Worm (Caenorhabditis elegans) whole organism, young adult: ENCODE measurements around the gene pqn-22.
"Not testable (repeated sequence)": the region's sequence is repeated elsewhere in the genome, so short reads cannot be mapped to it uniquely, and the experiment has no call there.

ENCODE experiments used
- F39B2.1 ChIP-seq: fragments of 200-800 bp; sonication (Bioruptor generic); IDR thresholded peaks from 2 replicates; pipeline ENCODE4 v1.3.6; 2022; ENCODE audit warnings: missing genetic modification reagents, missing genetic modification characterization, missing compliant biosample characterization
- K12H6.12 ChIP-seq: fragments of 200-800 bp; sonication (Bioruptor generic); optimal IDR thresholded peaks from 2 replicates; lab custom pipeline; 2018; ENCODE audit warnings: mild to moderate bottlenecking, missing genetic modification characterization, missing compliant biosample characterization
- bed-1 ChIP-seq: fragments of 200-800 bp; sonication (Bioruptor generic); IDR thresholded peaks from 2 replicates; pipeline ENCODE4 v1.3.6; 2022; ENCODE audit warnings: missing genetic modification reagents, missing genetic modification characterization, missing compliant biosample characterization
- ceh-100 ChIP-seq: fragments of 200-800 bp; sonication (Bioruptor generic); IDR thresholded peaks from 2 replicates; pipeline ENCODE4 v1.3.6; 2022; ENCODE audit warnings: missing genetic modification reagents, missing genetic modification characterization, missing compliant biosample characterization
- ceh-79 ChIP-seq: sonication (generic microtip); optimal IDR thresholded peaks from 2 replicates; lab custom pipeline; 2017; ENCODE audit warnings: mild to moderate bottlenecking, missing genetic modification characterization, missing compliant biosample characterization
- efl-1 ChIP-seq: fragments of 150-350 bp; optimal IDR thresholded peaks from 2 replicates; lab custom pipeline; 2014; ENCODE audit warnings: missing biosample characterization, missing genetic modification reagents, missing genetic modification characterization
- ekl-4 ChIP-seq: fragments of 200-800 bp; sonication (Bioruptor generic); IDR thresholded peaks from 2 replicates; pipeline ENCODE4 v1.3.6; 2022; ENCODE audit warnings: missing genetic modification reagents, missing genetic modification characterization, missing compliant biosample characterization
- rec-8 ChIP-seq, 2 experiments: sonication (generic microtip); optimal IDR thresholded peaks; 2 replicates each; lab custom pipeline; 2016; ENCODE audit warnings: mild to moderate bottlenecking in 2 of 2, missing genetic modification characterization in 2 of 2, missing genetic modification reagents in 2 of 2, missing genotype in 2 of 2, missing biosample characterization in 1 of 2, missing compliant biosample characterization in 1 of 2, moderate library complexity in 1 of 2
- ztf-25 ChIP-seq: fragments of 200-800 bp; sonication (Bioruptor generic); IDR thresholded peaks from 2 replicates; pipeline ENCODE4 v1.3.6; 2022; ENCODE audit warnings: missing genetic modification reagents, missing genetic modification characterization, missing compliant biosample characterization

DNA sequence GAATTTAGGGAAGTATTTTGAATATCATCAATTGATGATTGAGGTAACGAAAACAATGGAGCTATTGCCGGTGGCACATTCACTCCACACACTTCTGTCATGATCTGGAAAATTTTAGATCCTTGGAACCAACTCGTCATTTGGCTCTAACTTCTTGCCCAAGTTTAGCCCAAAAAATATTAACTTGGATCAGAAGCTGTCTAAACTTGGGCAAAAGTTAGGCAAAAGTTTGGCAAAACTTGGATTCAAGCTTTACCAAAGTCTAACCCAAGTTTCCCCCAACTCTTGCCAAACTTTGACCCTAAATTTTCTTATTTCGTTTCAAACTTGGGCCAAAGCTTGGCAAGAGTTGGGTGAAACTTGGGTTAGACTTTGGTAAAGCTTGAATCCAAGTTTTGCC lies at the start of gene pqn-22:
- not testable (repeated sequence) for TF ChIP-seq K12H6.12 (tag; lab: Kevin White, UChicago); F39B2.1 (GFP tag; lab: Robert Waterston, UW); efl-1; ceh-100 (GFP tag; lab: Robert Waterston, UW); ceh-79; bed-1; ekl-4; ztf-25; rec-8 (tag; optimal IDR thresholded peaks at IDR 0.05; lab: Kevin White, UChicago)
